Fruit fly (Drosophila melanogaster) whole organism, embryonic: ENCODE data around the gene CG43318.

ENCODE experiments used
- Asciz ChIP-seq: fragments of 200-800 bp; sonication (Bioruptor generic); optimal IDR thresholded peaks from 2 replicates; lab custom pipeline; 2017; ENCODE audit warnings: missing biosample characterization, mild to moderate bottlenecking, missing genetic modification characterization, missing genetic modification reagents
- Bgb ChIP-seq: fragments of 200-800 bp; sonication (Bioruptor generic); IDR thresholded peaks from 2 replicates; pipeline ENCODE4 v1.3.6; 2022; ENCODE audit warnings: missing biosample characterization, missing genetic modification characterization; ENCODE audit not compliant: partially characterized antibody
- CG10147 ChIP-seq: fragments of 200-800 bp; sonication (Bioruptor generic); optimal IDR thresholded peaks from 2 replicates; lab custom pipeline; 2019; ENCODE audit warnings: missing biosample characterization, mild to moderate bottlenecking, missing genetic modification characterization, moderate library complexity
- CG10654 ChIP-seq: fragments of 200-800 bp; sonication (Bioruptor generic); optimal IDR thresholded peaks from 2 replicates; lab custom pipeline; 2016; ENCODE audit warnings: missing biosample characterization, missing genetic modification characterization
- CG10979 ChIP-seq: fragments of 200-800 bp; sonication (Bioruptor generic); optimal IDR thresholded peaks from 2 replicates; lab custom pipeline; 2018; ENCODE audit warnings: missing biosample characterization, mild to moderate bottlenecking, missing genetic modification characterization, moderate library complexity
- CG11456 ChIP-seq: fragments of 200-800 bp; sonication (Bioruptor generic); IDR thresholded peaks from 3 replicates; pipeline ENCODE4 v1.3.6; 2022; ENCODE audit warnings: missing biosample characterization, missing genetic modification characterization
- CG14667 ChIP-seq: fragments of 200-800 bp; sonication (Bioruptor generic); IDR thresholded peaks from 2 replicates; pipeline ENCODE4 v1.3.6; 2022; ENCODE audit warnings: missing biosample characterization, missing genetic modification characterization
- CG15011 ChIP-seq: fragments of 200-800 bp; sonication (Bioruptor generic); optimal IDR thresholded peaks from 3 replicates; lab custom pipeline; 2018; ENCODE audit warnings: missing biosample characterization, mild to moderate bottlenecking, missing genetic modification characterization
- CG15514 ChIP-seq: fragments of 200-800 bp; sonication (Bioruptor generic); optimal IDR thresholded peaks from 3 replicates; lab custom pipeline; 2017; ENCODE audit warnings: missing biosample characterization, missing genetic modification characterization, mild to moderate bottlenecking, moderate library complexity, missing genetic modification reagents
- CG17802 ChIP-seq: fragments of 200-800 bp; sonication (Bioruptor generic); optimal IDR thresholded peaks from 2 replicates; lab custom pipeline; 2018; ENCODE audit warnings: missing biosample characterization, mild to moderate bottlenecking, missing genetic modification characterization, moderate library complexity
- CG1792 ChIP-seq: fragments of 200-800 bp; sonication (Bioruptor generic); optimal IDR thresholded peaks from 2 replicates; lab custom pipeline; 2016; ENCODE audit warnings: missing biosample characterization, missing genetic modification characterization
- CG2678 ChIP-seq: fragments of 200-800 bp; sonication (Bioruptor generic); optimal IDR thresholded peaks from 3 replicates; lab custom pipeline; 2019; ENCODE audit warnings: missing biosample characterization, mild to moderate bottlenecking, missing genetic modification characterization, moderate library complexity
- CG32532 ChIP-seq: fragments of 200-800 bp; sonication (Bioruptor generic); IDR thresholded peaks from 2 replicates; pipeline ENCODE4 v1.3.6; 2022; ENCODE audit warnings: missing biosample characterization, missing genetic modification characterization
- CG3281 ChIP-seq: fragments of 200-800 bp; sonication (Bioruptor generic); optimal IDR thresholded peaks from 3 replicates; lab custom pipeline; 2017; ENCODE audit warnings: missing biosample characterization, mild to moderate bottlenecking, missing genetic modification characterization
- CG4282 ChIP-seq: fragments of 200-800 bp; sonication (Bioruptor generic); optimal IDR thresholded peaks from 2 replicates; lab custom pipeline; 2016; ENCODE audit warnings: missing biosample characterization, missing genetic modification characterization
- CG5245 ChIP-seq: fragments of 200-800 bp; sonication (Bioruptor generic); optimal IDR thresholded peaks from 3 replicates; lab custom pipeline; 2016; ENCODE audit warnings: missing biosample characterization, missing genetic modification characterization
- CG6254 ChIP-seq: fragments of 200-800 bp; sonication (Bioruptor generic); optimal IDR thresholded peaks from 3 replicates; lab custom pipeline; 2017; ENCODE audit warnings: mild to moderate bottlenecking, missing biosample characterization, missing genetic modification reagents, missing genetic modification characterization
- CG7372 ChIP-seq: fragments of 200-800 bp; sonication (Bioruptor generic); IDR thresholded peaks from 2 replicates; pipeline ENCODE4 v1.3.6; 2022; ENCODE audit warnings: missing biosample characterization, missing genetic modification characterization
- CG7745 ChIP-seq: fragments of 200-800 bp; sonication (Bioruptor generic); optimal IDR thresholded peaks from 2 replicates; lab custom pipeline; 2018; ENCODE audit warnings: missing biosample characterization, mild to moderate bottlenecking, missing genetic modification characterization, moderate library complexity
- CG8765 ChIP-seq: fragments of 200-800 bp; sonication (Bioruptor generic); IDR thresholded peaks from 2 replicates; pipeline ENCODE4 v1.3.6; 2022; ENCODE audit warnings: missing biosample characterization, missing genetic modification characterization
- CrebB ChIP-seq: fragments of 200-800 bp; sonication (Bioruptor generic); optimal IDR thresholded peaks from 3 replicates; lab custom pipeline; 2018; ENCODE audit warnings: missing biosample characterization, mild to moderate bottlenecking, missing genetic modification characterization
- Deaf1 ChIP-seq: fragments of 200-800 bp; optimal IDR thresholded peaks from 3 replicates; lab custom pipeline; 2019; ENCODE audit warnings: missing biosample characterization, mild to moderate bottlenecking, missing genetic modification characterization, moderate library complexity
- Dfd ChIP-seq, 2 experiments: fragments of >200 bp; optimal IDR thresholded peaks; 2 replicates each; lab custom pipeline; 2017; ENCODE audit warnings: missing biosample characterization in 2 of 2, missing genetic modification characterization in 2 of 2
- Doc2 ChIP-seq: fragments of 200-800 bp; sonication (Bioruptor generic); IDR thresholded peaks from 2 replicates; pipeline ENCODE4 v1.3.6; 2022; ENCODE audit warnings: missing biosample characterization, missing genetic modification characterization
- ERR ChIP-seq: fragments of 200-800 bp; sonication (Bioruptor generic); optimal IDR thresholded peaks from 2 replicates; lab custom pipeline; 2016; ENCODE audit warnings: missing biosample characterization, missing genetic modification characterization
- Ets65A ChIP-seq: fragments of 200-800 bp; sonication (Bioruptor generic); peaks from one replicate; lab custom pipeline; 2016; ENCODE audit warnings: missing biosample characterization, missing genetic modification characterization
- Kr ChIP-seq: fragments of 200-800 bp; sonication (Bioruptor generic); optimal IDR thresholded peaks from 2 replicates; lab custom pipeline; 2017; ENCODE audit warnings: missing biosample characterization, mild to moderate bottlenecking, missing genetic modification characterization
- MTF-1 ChIP-seq: fragments of 200-800 bp; sonication (Bioruptor generic); optimal IDR thresholded peaks from 2 replicates; lab custom pipeline; 2018; ENCODE audit warnings: missing biosample characterization, mild to moderate bottlenecking, missing genetic modification characterization, borderline replicate concordance
- Nf-YA ChIP-seq: fragments of 200-800 bp; sonication (Bioruptor generic); IDR thresholded peaks from 2 replicates; pipeline ENCODE4 v1.3.6; 2022; ENCODE audit warnings: missing biosample characterization, missing genetic modification characterization
- Tbp ChIP-seq: fragments of >200 bp; optimal IDR thresholded peaks from 2 replicates; lab custom pipeline; 2018; ENCODE audit warnings: missing biosample characterization, missing genetic modification characterization
- Xrp1 ChIP-seq: fragments of 200-800 bp; sonication (Bioruptor generic); IDR thresholded peaks from 2 replicates; pipeline ENCODE4 v1.3.6; 2022; ENCODE audit warnings: missing biosample characterization, missing genetic modification characterization
- cg ChIP-seq: fragments of 200-800 bp; sonication (Bioruptor generic); optimal IDR thresholded peaks from 3 replicates; lab custom pipeline; 2019; ENCODE audit warnings: missing biosample characterization, mild to moderate bottlenecking, missing genetic modification characterization, moderate library complexity
- chn ChIP-seq: fragments of 200-800 bp; sonication (Bioruptor generic); optimal IDR thresholded peaks from 2 replicates; lab custom pipeline; 2016; ENCODE audit warnings: missing biosample characterization, missing genetic modification characterization
- crc ChIP-seq: fragments of 200-800 bp; sonication (Bioruptor generic); optimal IDR thresholded peaks from 2 replicates; lab custom pipeline; 2016; ENCODE audit warnings: missing biosample characterization, missing genetic modification characterization
- dan ChIP-seq: fragments of 200-800 bp; sonication (Bioruptor generic); IDR thresholded peaks from 2 replicates; pipeline ENCODE4 v1.3.6; 2022; ENCODE audit warnings: missing biosample characterization, missing genetic modification characterization
- disco-r ChIP-seq: fragments of 200-800 bp; sonication (Bioruptor generic); optimal IDR thresholded peaks from 2 replicates; lab custom pipeline; 2016; ENCODE audit warnings: missing biosample characterization, missing genetic modification characterization
- eve ChIP-seq, 2 experiments: fragments of >200 bp; optimal IDR thresholded peaks; 2 replicates each; lab custom pipeline; 2017; ENCODE audit warnings: missing biosample characterization in 2 of 2, missing genetic modification characterization in 2 of 2
- fd96Cb ChIP-seq: fragments of 200-800 bp; sonication (Bioruptor generic); optimal IDR thresholded peaks from 2 replicates; lab custom pipeline; 2018; ENCODE audit warnings: missing biosample characterization, mild to moderate bottlenecking, missing genetic modification characterization, moderate library complexity
- hth ChIP-seq: fragments of >200 bp; optimal IDR thresholded peaks from 2 replicates; lab custom pipeline; 2017; ENCODE audit warnings: inconsistent platforms
- kay ChIP-seq: fragments of 200-800 bp; sonication (Bioruptor generic); optimal IDR thresholded peaks from 2 replicates; lab custom pipeline; 2016; ENCODE audit warnings: missing biosample characterization, missing genetic modification characterization
- lbe ChIP-seq: fragments of 200-800 bp; sonication (Bioruptor generic); optimal IDR thresholded peaks from 2 replicates; lab custom pipeline; 2016; ENCODE audit warnings: missing biosample characterization, mild to moderate bottlenecking, missing genetic modification characterization
- onecut ChIP-seq: fragments of 200-800 bp; sonication (Bioruptor generic); IDR thresholded peaks from 2 replicates; pipeline ENCODE4 v1.3.6; 2022; ENCODE audit warnings: missing biosample characterization, missing genetic modification characterization
- p53 ChIP-seq: fragments of 200-800 bp; sonication (Bioruptor generic); optimal IDR thresholded peaks from 2 replicates; lab custom pipeline; 2016; ENCODE audit warnings: missing biosample characterization, missing genetic modification characterization
- seq ChIP-seq: fragments of 200-800 bp; sonication (Bioruptor generic); IDR thresholded peaks from 2 replicates; pipeline ENCODE4 v1.3.6; 2022; ENCODE audit warnings: missing biosample characterization, missing genetic modification characterization
- sob ChIP-seq: fragments of 200-800 bp; sonication (Bioruptor generic); IDR thresholded peaks from 2 replicates; pipeline ENCODE4 v1.3.6; 2022; ENCODE audit warnings: missing biosample characterization, missing genetic modification characterization
- tgo ChIP-seq: fragments of 200-800 bp; sonication (Bioruptor generic); IDR thresholded peaks from 3 replicates; pipeline ENCODE4 v1.3.6; 2022; ENCODE audit warnings: missing biosample characterization, missing genetic modification characterization
- tll ChIP-seq, 2 experiments: fragments of 200-800 bp in 1 of 2; fragments of >200 bp in 1 of 2; sonication (Bioruptor generic) in 1 of 2; optimal IDR thresholded peaks; 2 replicates each; lab custom pipeline; 2017 to 2019; ENCODE audit warnings: missing biosample characterization in 2 of 2, missing genetic modification characterization in 2 of 2, mild to moderate bottlenecking in 1 of 2, moderate library complexity in 1 of 2
- trem ChIP-seq: fragments of 200-800 bp; optimal IDR thresholded peaks from 3 replicates; lab custom pipeline; 2019; ENCODE audit warnings: missing biosample characterization, mild to moderate bottlenecking, missing genetic modification characterization, moderate library complexity
- vvl ChIP-seq: fragments of 200-800 bp; sonication (Bioruptor generic); IDR thresholded peaks from 2 replicates; pipeline ENCODE4 v1.3.6; 2022; ENCODE audit warnings: missing biosample characterization, missing genetic modification characterization

CG43318 gene

DNA sequence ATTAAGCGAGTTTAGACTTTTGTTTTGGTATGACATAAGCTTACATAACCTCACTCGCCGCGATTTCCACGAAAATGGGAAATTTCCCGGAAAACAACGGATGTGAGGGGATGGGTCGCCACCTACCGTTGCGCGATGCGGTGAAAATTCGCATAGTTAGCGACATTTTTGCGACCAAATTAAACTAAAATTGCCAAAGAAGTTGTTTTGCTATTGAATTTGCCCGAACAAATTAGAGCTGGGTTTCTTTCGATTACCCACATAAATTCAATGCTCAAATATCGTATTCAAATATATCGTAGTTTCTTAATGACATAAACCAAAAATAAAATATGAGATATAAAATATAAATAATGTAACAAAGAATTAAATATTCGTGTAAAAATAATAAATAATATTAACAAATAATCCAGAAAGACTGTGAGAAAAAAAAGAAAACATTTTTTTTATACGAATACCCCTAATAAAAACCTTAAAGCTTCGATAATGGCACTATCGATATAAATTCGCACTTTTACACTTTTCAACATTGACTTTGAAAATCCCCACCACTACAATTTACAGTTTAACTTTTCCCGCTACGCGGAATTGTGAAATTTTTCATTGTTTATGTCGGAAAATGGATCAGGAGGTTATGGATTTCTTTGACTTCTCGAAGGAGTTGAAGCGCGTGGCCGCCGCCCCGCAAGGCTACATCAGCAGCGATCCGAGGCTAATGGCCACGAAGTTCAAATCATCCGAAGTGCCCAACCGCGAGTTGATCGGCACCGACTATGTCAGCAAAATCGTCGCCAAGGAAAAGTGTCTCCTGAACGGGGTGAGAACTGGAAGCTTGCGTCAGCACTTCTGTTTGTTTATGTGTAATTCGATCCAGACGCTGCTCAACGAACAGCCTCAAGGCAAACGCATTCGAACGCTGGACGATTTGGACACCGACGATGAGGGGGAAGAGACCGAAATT is 3.9 kb upstream of the CG43318 start, which contains the start of the genes ND-23 and spn-E (continued):
- TF ChIP-seq CG4282 (GFP tag; lab: Kevin White, UChicago) (no peak), CG1792 (GFP tag; lab: Kevin White, UChicago) (no peak), Kr (GFP tag; lab: Kevin White, UChicago) (no peak), CG10979 (tag; lab: Kevin White, UChicago) (peak; percentile 58), tll (GFP tag; optimal IDR thresholded peaks at IDR 0.05; lab: Kevin White, UChicago) (peak in 1 of 2 experiments; percentile 55), CrebB (tag; lab: Kevin White, UChicago) (no peak), CG3281 (GFP tag; lab: Kevin White, UChicago) (peak; percentile 24), Deaf1 (tag; lab: Kevin White, UChicago) (no peak), Bgb (peak; percentile 70), CG2678 (tag; lab: Kevin White, UChicago) (no peak), Asciz (no peak), MTF-1 (GFP tag; lab: Kevin White, UChicago) (no peak), CG5245 (GFP tag; lab: Kevin White, UChicago) (no peak), lbe (peak; percentile 47), Dfd (GFP tag; optimal IDR thresholded peaks at IDR 0.05; lab: Kevin White, UChicago) (no peak), CG7372 (peak; percentile 48), CG15011 (GFP tag; lab: Kevin White, UChicago) (no peak), CG10147 (GFP tag; lab: Kevin White, UChicago) (no peak), Tbp (GFP tag; lab: Kevin White, UChicago) (no peak), vvl (GFP tag; lab: Robert Waterston, UW) (peak; percentile 57), Xrp1 (GFP tag; lab: Robert Waterston, UW) (peak; percentile 55; the same call in 1 of the 2 replicates), crc (GFP tag; lab: Kevin White, UChicago) (no peak), ERR (GFP tag; lab: Kevin White, UChicago) (no peak), p53 (GFP tag; lab: Kevin White, UChicago) (no peak), tgo (GFP tag; lab: Robert Waterston, UW) (peak; percentile 66), eve (GFP tag; optimal IDR thresholded peaks at IDR 0.05; lab: Kevin White, UChicago) (no peak), Nf-YA (no peak), CG8765 (GFP tag; lab: Robert Waterston, UW) (no peak), cg (GFP tag; lab: Kevin White, UChicago) (no peak), CG17802 (tag; lab: Kevin White, UChicago) (no peak), Ets65A (GFP tag; lab: Kevin White, UChicago) (no peak), CG15514 (GFP tag; lab: Kevin White, UChicago) (peak; percentile 48), CG32532 (peak; percentile 55; the same call in 1 of the 2 replicates), Doc2 (no peak), CG14667 (GFP tag; lab: Robert Waterston, UW) (0 out of 2 replicates have a peak, but pooled peaks have one; percentile 15), CG7745 (tag; lab: Kevin White, UChicago) (no peak), fd96Cb (no peak), disco-r (GFP tag; lab: Kevin White, UChicago) (no peak), kay (GFP tag; lab: Kevin White, UChicago) (no peak), trem (peak; percentile 49), CG10654 (peak; percentile 27), seq (no peak), onecut (no peak), dan (no peak), sob (0 out of 2 replicates have a peak, but pooled peaks have one; percentile 58), hth (no peak), CG11456 (GFP tag; lab: Robert Waterston, UW) (no peak), CG6254 (no peak), chn (GFP tag; lab: Kevin White, UChicago) (no peak)
